Fruit fly (Drosophila melanogaster): ENCODE measurements around the gene mRpL22.

mRpL22 gene

DNA sequence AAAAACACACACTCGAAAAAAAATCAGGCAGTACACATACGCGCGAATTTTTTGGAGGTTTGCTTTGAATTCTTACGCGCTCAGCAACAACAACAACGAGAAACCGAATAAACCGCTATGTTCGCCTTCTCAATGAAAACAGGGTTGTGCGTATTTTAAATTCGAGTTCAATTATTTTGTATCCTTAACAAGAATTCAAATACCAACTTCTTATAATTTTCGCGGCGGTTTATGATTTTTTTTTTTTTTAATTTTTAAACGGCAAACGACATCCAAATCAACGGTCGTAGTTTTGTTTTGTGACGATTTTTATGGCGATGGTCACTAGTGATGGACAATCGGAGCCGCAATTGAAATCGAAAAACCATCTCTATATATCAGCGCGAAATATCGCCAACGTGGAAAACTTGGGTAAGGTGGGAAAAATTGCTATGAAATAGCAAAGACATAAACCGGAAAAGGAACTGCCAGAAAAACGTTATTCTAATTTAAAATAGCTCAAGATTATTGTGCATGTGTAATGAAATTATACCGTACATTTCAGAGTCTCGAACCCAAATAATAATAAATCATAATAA, 32.1 kb upstream of the mRpL22 start, which contains the start of gene goe:
Gene goe, minus strand, starts transcription at position 332 of the 578 bp plus-strand sequence.
- TF ChIP-seq h (optimal IDR thresholded peaks at IDR 0.05) (no peak), ttk (optimal IDR thresholded peaks at IDR 0.05) (no peak), insv (optimal IDR thresholded peaks at IDR 0.05) (no peak), Myc (optimal IDR thresholded peaks at IDR 0.05) (no peak), Sin3A (optimal IDR thresholded peaks at IDR 0.05) (no peak), psq (optimal IDR thresholded peaks at IDR 0.05) (no peak)

DNA sequence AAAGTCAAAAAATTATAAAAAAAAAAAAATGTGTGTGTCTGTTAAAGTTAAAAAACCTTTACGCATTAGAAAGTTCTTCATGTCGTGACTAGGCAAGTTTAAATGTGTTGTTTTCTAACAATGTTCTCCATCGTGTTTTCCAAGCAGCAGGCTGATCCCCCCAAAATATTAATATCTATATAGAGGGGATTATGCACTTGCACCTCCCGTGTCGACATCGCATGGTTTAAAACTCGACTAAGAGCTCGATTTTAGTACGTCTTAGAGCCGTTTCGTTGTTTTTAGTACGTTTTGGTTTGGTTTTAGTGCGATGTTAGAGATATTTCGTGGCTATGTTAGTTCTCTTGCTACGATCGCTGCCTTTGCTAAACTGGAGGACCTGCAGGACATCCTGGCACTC, 30.7 kb upstream of the mRpL22 start:
- no peak for TF ChIP-seq psq (optimal IDR thresholded peaks at IDR 0.05)
- no peak for TF ChIP-seq Sin3A (optimal IDR thresholded peaks at IDR 0.05)
- no peak for TF ChIP-seq insv (optimal IDR thresholded peaks at IDR 0.05)
- TF ChIP-seq Myc (optimal IDR thresholded peaks at IDR 0.05): no peak
- no peak for TF ChIP-seq h (optimal IDR thresholded peaks at IDR 0.05)
- TF ChIP-seq ttk (optimal IDR thresholded peaks at IDR 0.05): no peak

- TF ChIP-seq insv (optimal IDR thresholded peaks at IDR 0.05) (no peak), ttk (optimal IDR thresholded peaks at IDR 0.05) (no peak), h (optimal IDR thresholded peaks at IDR 0.05) (no peak), Sin3A (optimal IDR thresholded peaks at IDR 0.05) (no peak), psq (optimal IDR thresholded peaks at IDR 0.05) (no peak), Myc (optimal IDR thresholded peaks at IDR 0.05) (no peak)
Measured at dm6 chrX:16757645-16758044, 26.1 kb upstream of the mRpL22 start.

DNA sequence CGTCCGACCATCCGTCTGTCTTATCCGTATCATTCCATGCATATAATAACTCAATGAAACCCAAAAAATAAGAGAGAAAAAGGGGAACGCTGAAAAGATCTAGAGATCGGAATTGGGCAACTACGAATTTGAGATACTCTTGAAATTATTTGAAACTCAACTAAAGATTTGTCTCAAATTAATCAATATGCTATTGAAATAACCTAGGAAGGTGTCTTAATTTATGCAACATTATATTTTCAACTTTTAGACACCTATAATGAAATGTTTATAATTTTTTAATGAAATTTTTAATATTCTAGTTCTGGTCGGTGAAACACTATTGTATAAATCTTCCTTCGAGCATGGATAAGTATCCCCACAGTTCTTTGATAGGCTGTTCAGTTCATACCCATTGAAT, 23.2 kb upstream of the mRpL22 start:
- TF ChIP-seq Myc (optimal IDR thresholded peaks at IDR 0.05) (no peak), psq (optimal IDR thresholded peaks at IDR 0.05) (no peak), insv (optimal IDR thresholded peaks at IDR 0.05) (no peak), h (optimal IDR thresholded peaks at IDR 0.05) (no peak), Sin3A (optimal IDR thresholded peaks at IDR 0.05) (no peak), ttk (optimal IDR thresholded peaks at IDR 0.05) (no peak)

DNA sequence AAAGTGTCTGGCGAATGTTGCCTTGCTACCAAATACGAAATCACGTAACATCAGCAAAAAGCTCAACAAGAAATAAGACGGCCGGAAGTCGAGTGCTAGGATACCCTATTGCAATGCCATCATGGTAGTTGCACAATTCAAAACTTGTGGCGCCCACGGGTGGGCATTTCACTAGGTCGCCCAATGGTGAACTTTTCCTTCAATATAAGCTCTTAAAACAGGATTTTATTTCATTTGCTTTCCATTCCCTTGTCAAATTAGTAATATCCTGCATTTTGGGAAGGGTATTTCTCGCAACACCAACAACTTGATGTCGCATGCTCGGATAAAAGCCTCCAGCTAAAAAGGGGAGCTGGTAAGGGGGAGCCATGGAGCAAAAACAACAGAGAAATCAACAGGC, 22.2 kb upstream of the mRpL22 start:
- TF ChIP-seq insv (optimal IDR thresholded peaks at IDR 0.05) (no peak), psq (optimal IDR thresholded peaks at IDR 0.05) (no peak), Myc (optimal IDR thresholded peaks at IDR 0.05) (no peak), ttk (optimal IDR thresholded peaks at IDR 0.05) (no peak), Sin3A (optimal IDR thresholded peaks at IDR 0.05) (no peak), h (optimal IDR thresholded peaks at IDR 0.05) (no peak)

DNA sequence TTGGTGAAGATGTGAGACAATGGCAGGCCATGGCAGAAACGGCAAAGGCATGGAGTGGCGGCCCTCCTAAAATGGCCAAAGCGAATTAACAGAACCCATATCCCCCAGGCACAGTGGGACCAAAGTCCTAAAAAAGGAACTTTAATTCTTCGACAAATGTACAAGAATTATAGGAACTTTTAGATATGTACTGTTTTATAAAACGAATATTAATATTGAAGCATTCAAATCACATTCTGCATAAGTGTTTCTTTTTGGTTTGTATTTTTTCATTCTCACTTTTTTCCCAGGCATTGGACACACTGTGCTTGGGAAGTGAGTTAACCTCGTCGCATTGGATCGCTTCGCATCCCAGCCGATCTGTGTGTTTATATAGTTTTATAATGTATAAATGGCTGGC, 18.8 kb upstream of the mRpL22 start:
- TF ChIP-seq h (optimal IDR thresholded peaks at IDR 0.05) (no peak), psq (optimal IDR thresholded peaks at IDR 0.05) (no peak), insv (optimal IDR thresholded peaks at IDR 0.05) (no peak), ttk (optimal IDR thresholded peaks at IDR 0.05) (no peak), Sin3A (optimal IDR thresholded peaks at IDR 0.05) (no peak), Myc (optimal IDR thresholded peaks at IDR 0.05) (no peak)

- TF ChIP-seq insv (optimal IDR thresholded peaks at IDR 0.05) (no peak), ttk (optimal IDR thresholded peaks at IDR 0.05) (no peak), h (optimal IDR thresholded peaks at IDR 0.05) (no peak)
Measured at dm6 chrX:16765809-16766208, 17.9 kb upstream of the mRpL22 start.

DNA sequence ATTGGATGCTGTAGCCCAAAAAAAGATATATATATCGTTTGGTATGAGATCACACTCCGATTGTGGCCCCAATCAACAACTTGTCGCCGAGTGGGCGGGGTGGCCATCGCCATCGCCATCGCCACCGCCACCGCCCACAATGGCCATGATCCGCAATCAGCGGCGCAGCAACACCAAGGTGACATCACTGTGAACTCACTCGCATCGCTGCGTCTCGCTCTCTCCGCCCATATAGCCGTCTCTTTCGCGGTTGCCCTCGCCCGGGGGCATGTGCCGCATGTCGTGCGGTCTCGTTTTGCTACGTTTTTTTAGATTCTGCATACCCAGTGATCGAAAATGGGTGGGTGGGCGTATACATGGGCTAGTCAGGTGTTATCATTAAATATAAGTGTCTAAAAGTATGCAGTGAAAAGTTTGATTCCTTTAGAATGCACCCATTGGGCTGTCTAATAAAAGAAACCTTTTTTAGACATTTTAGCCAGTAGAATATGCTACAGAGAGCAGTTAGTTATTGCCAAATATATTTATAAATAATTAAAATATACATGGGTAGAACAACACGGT, 16.8 kb upstream of the mRpL22 start:
- no peak for TF ChIP-seq ttk (optimal IDR thresholded peaks at IDR 0.05)
- TF ChIP-seq insv (optimal IDR thresholded peaks at IDR 0.05): no peak
- no peak for TF ChIP-seq Myc (optimal IDR thresholded peaks at IDR 0.05)
- no peak for TF ChIP-seq psq (optimal IDR thresholded peaks at IDR 0.05)
- no peak for TF ChIP-seq h (optimal IDR thresholded peaks at IDR 0.05)
- no peak for TF ChIP-seq Sin3A (optimal IDR thresholded peaks at IDR 0.05)

dm6 chrX:16768770-16769169, 15.0 kb upstream of the mRpL22 start:
- TF ChIP-seq Sin3A (optimal IDR thresholded peaks at IDR 0.05) (no peak), psq (optimal IDR thresholded peaks at IDR 0.05) (no peak), Myc (optimal IDR thresholded peaks at IDR 0.05) (no peak), ttk (optimal IDR thresholded peaks at IDR 0.05) (no peak)

DNA sequence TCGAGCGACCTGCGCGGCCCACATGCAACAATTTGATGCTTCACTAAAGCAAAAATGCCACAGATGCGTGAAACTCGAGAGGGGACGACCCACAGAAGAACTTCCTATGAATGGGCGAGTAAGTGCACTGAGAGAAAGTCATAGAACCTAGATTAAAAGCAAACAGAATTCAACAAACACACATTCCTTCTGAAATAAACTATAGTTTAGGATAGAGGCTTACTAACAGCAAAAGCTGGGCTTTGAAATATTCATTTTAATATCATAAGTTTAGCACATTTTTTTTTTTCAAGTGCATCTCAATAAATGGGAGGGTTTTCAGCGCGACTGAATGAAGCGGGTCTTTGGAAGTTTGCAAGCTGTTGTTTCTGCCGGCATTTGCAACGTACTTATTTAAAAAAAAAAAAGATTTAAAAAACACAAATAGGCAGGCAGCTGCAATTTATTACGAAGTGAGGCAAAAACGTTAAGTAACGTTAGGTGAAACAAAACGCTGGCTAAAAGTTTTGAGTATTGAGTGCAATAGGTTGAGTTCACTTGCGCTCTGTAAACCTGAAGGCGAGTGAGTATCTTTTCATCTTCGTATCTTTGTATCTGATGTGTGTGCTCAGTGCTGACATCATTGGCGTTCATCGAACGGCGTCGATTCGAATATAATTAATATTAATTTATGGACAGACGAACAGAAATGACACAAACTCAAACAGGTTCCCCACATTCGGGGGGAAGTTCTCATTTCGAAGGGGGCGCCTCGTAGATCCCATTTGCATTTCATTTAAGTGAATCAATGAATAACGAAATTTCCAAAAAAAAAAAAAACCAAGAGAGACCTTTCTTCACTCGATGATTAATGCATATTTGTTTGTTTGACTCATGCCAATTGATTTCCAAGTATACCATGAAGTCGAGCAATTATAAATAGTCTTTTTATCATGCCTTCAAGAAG, 10.6 kb upstream of the mRpL22 start:
- TF ChIP-seq psq (optimal IDR thresholded peaks at IDR 0.05) (no peak), Myc (optimal IDR thresholded peaks at IDR 0.05) (no peak)

DNA sequence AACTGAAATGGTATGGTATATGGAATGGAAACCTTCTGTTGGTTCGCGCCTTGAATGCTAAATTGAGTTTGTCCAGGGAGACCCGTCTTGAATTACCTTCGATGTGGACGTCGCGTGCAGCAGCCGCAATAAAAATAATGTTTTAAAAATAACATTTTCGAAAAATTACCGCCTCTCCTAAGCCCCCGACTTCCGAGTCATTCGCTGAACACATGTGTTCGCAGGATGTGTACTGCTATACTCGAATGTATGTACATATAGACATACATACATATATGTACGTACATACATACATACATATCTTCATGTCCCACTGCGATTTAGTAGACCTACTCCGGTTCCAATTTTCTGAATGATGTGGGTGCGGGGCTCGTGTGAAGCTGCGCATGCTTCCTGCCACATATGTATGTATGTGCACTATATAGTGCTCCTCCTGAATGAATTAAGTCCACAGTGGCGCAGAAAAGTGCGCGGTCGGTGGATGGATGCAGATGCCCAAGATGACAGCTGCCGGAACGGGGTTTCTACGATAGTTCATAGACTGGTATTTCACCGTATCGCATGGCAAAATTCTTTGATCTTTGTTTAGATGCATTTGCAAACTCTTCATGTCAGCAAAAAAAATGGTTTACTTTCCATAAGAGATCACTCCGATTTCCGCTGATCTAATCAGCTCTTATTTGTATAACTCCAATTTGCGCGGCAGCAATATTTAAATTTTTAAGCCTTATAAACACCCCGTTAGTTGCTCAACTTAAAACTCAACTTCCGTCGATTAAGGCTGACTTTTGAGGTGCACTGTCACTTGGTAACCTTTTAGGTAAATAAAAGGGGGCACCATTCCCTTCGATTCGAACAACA, 9.3 kb upstream of the mRpL22 start:
- TF ChIP-seq ttk (optimal IDR thresholded peaks at IDR 0.05) (no peak), insv (optimal IDR thresholded peaks at IDR 0.05) (no peak), h (optimal IDR thresholded peaks at IDR 0.05) (no peak), Sin3A (optimal IDR thresholded peaks at IDR 0.05) (no peak), psq (optimal IDR thresholded peaks at IDR 0.05) (no peak), Myc (optimal IDR thresholded peaks at IDR 0.05) (no peak)

DNA sequence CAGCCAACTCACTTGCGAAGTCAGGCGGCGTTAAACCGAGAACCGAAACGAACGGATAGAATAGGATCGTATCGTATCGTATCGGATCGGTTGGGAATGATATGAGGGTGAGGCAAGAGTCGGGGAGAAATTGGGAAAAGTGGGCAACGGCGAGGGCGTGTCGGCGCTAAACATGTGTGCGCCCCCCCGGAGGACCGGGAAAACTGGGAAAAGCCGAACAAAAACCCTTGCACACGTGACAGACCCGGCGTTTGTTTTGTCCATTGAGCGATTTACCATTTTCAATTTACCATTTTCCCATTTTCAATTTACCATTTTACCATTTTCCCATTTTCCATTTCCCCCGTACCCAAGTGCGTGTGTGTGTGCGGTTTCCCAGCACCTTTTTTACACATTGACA, 8.7 kb upstream of the mRpL22 start:
- TF ChIP-seq h (optimal IDR thresholded peaks at IDR 0.05) (no peak), Myc (optimal IDR thresholded peaks at IDR 0.05) (no peak), insv (optimal IDR thresholded peaks at IDR 0.05) (no peak), Sin3A (optimal IDR thresholded peaks at IDR 0.05) (no peak), psq (optimal IDR thresholded peaks at IDR 0.05) (no peak), ttk (optimal IDR thresholded peaks at IDR 0.05) (no peak)

All from Kc167 (cell line).